Fruit fly (Drosophila melanogaster): ENCODE data around the gene Mayo.

Mayo gene

dm6 chr3R:31059807-31060707 lies 48.9 kb downstream of the Mayo start (continued):
- TF ChIP-seq fru (optimal IDR thresholded peaks at IDR 0.05) (no peak), dimm (GFP tag; IDR thresholded peaks at IDR 0.05) (0 out of 2 replicates have a peak, but pooled peaks have one; percentile 17), CG10979 (tag; optimal IDR thresholded peaks at IDR 0.05) (no peak), tio (GFP tag; optimal IDR thresholded peaks at IDR 0.05) (no peak), GATAe (GFP tag; conservative IDR thresholded peaks at IDR 0.05) (no peak), CG12769 (tag; optimal IDR thresholded peaks at IDR 0.05) (no peak), Xrp1 (GFP tag; IDR thresholded peaks at IDR 0.05) (peak; percentile 65), NK7.1 (GFP tag; optimal IDR thresholded peaks at IDR 0.05) (no peak), CG7963 (GFP tag; IDR thresholded peaks at IDR 0.05; ENCODE audit: partially characterized antibody) (no peak), CG7556 (GFP tag; optimal IDR thresholded peaks at IDR 0.05) (peak; percentile 9), YL-1 (GFP tag; optimal IDR thresholded peaks at IDR 0.05) (no peak), dmrt11E (tag; optimal IDR thresholded peaks at IDR 0.05) (no peak), CG17186 (GFP tag; optimal IDR thresholded peaks at IDR 0.05) (no peak), sr (GFP tag; IDR thresholded peaks at IDR 0.05) (peak; percentile 40; the same call in 1 of the 3 replicates), D19B (GFP tag; optimal IDR thresholded peaks at IDR 0.05) (peak; percentile 79), ac (GFP tag; optimal IDR thresholded peaks at IDR 0.05) (no peak), CG6254 (GFP tag; optimal IDR thresholded peaks at IDR 0.05) (peak; percentile 14), exex (tag; optimal IDR thresholded peaks at IDR 0.05) (no peak), CG6683 (GFP tag; optimal IDR thresholded peaks at IDR 0.05) (no peak), Rfx (GFP tag; IDR thresholded peaks at IDR 0.05) (0 out of 2 replicates have a peak, but pooled peaks have one; percentile 32), scrt (GFP tag; optimal IDR thresholded peaks at IDR 0.05) (no peak), CG10274 (GFP tag; optimal IDR thresholded peaks at IDR 0.05) (peak; percentile 10), oc (tag; optimal IDR thresholded peaks at IDR 0.05) (peak; percentile 30), Ravus (GFP tag; IDR thresholded peaks at IDR 0.05) (no peak), CG18619 (GFP tag; optimal IDR thresholded peaks at IDR 0.05) (no peak), CrebB (tag; optimal IDR thresholded peaks at IDR 0.05) (no peak), CG10366 (GFP tag; IDR thresholded peaks at IDR 0.05) (peak; percentile 39), mirr (GFP tag; optimal IDR thresholded peaks at IDR 0.05) (no peak), CG2116 (GFP tag; optimal IDR thresholded peaks at IDR 0.05) (no peak), ham (GFP tag; IDR thresholded peaks at IDR 0.05) (no peak), Dll (GFP tag; IDR thresholded peaks at IDR 0.05; ENCODE audit: partially characterized antibody) (no peak), Ptx1 (GFP tag; IDR thresholded peaks at IDR 0.05) (peak; percentile 49; the same call in 1 of the 2 replicates), Dip2 (GFP tag; IDR thresholded peaks at IDR 0.05) (no peak), Dip3 (GFP tag; optimal IDR thresholded peaks at IDR 0.05) (no peak), Dek (tag; optimal IDR thresholded peaks at IDR 0.05) (no peak), CG3838 (GFP tag; optimal IDR thresholded peaks at IDR 0.05) (no peak), eyg (GFP tag; optimal IDR thresholded peaks at IDR 0.05) (peak; percentile 36), peb (GFP tag; IDR thresholded peaks at IDR 0.05) (peak; percentile 33; the same call in 1 of the 2 replicates), CG7839 (tag; optimal IDR thresholded peaks at IDR 0.05) (peak; percentile 31), shn (GFP tag; optimal IDR thresholded peaks at IDR 0.05) (peak; percentile 20), CG34224 (GFP tag; IDR thresholded peaks at IDR 0.05; ENCODE audit: partially characterized antibody) (no peak), Xbp1 (GFP tag; optimal IDR thresholded peaks at IDR 0.05) (peak; percentile 38), tup (GFP tag; optimal IDR thresholded peaks at IDR 0.05) (peak; percentile 40), Ssrp (tag; optimal IDR thresholded peaks at IDR 0.05) (peak; percentile 13), CG18476 (GFP tag; optimal IDR thresholded peaks at IDR 0.05) (no peak), onecut (GFP tag; IDR thresholded peaks at IDR 0.05) (no peak), ro (GFP tag; IDR thresholded peaks at IDR 0.05) (no peak), CG18011 (GFP tag; optimal IDR thresholded peaks at IDR 0.05) (peak; percentile 2), usp (GFP tag; optimal IDR thresholded peaks at IDR 0.05) (no peak)

All from whole organism, embryonic.